Fruit fly (Drosophila melanogaster): ENCODE results near the gene CG34382.

The CG34382 gene

DNA sequence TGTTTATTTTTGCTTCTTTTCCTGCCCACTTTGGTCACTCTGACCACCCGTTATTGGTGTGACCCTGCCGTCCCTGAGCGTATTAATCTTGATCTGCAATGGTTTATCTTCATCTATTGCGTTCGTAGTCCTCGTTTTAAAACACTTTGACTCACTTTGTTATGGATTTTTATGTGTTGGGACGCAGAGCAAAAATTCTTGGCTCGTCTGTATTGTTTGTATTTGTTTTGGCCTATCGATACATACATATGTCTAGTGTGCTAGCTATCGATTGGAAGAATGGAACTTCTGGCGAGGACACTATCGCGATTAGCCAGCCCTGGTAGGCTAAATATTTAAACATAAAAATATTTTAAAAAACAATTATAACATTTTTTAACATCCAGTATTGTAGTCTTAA lies 19.2 kb upstream of the CG34382 start, which contains the start of gene CG10809 (continued):
- no peak; the same call in 1 of the 2 replicates for TF ChIP-seq CG10366 (GFP tag; IDR thresholded peaks at IDR 0.05)
- TF ChIP-seq tap (tag; optimal IDR thresholded peaks at IDR 0.05), result no peak
- TF ChIP-seq Side (GFP tag; optimal IDR thresholded peaks at IDR 0.05), result no peak
- no peak for TF ChIP-seq cad (GFP tag; optimal IDR thresholded peaks at IDR 0.05)
- TF ChIP-seq pros (GFP tag; optimal IDR thresholded peaks at IDR 0.05), result no peak
- no peak for TF ChIP-seq tgo (GFP tag; IDR thresholded peaks at IDR 0.05)
- no peak for TF ChIP-seq onecut (GFP tag; IDR thresholded peaks at IDR 0.05)
- TF ChIP-seq unc-4 (GFP tag; IDR thresholded peaks at IDR 0.05; ENCODE audit: partially characterized antibody), result peak; percentile 91
- no peak for TF ChIP-seq CG1602 (GFP tag; optimal IDR thresholded peaks at IDR 0.05)
- no peak for TF ChIP-seq CG1233 (GFP tag; optimal IDR thresholded peaks at IDR 0.05)
- TF ChIP-seq TFAM (GFP tag; optimal IDR thresholded peaks at IDR 0.05), result no peak
- no peak for TF ChIP-seq sqz (GFP tag; optimal IDR thresholded peaks at IDR 0.05)
- peak; percentile 16 for TF ChIP-seq CG13424 (tag; optimal IDR thresholded peaks at IDR 0.05)
- TF ChIP-seq E2f1 (GFP tag; IDR thresholded peaks at IDR 0.05), result no peak
- no peak for TF ChIP-seq CG17802 (tag; optimal IDR thresholded peaks at IDR 0.05)
- TF ChIP-seq yki (optimal IDR thresholded peaks at IDR 0.05), result no peak
- no peak for TF ChIP-seq CG3163 (GFP tag; optimal IDR thresholded peaks at IDR 0.05)
- no peak for TF ChIP-seq pnt (GFP tag; optimal IDR thresholded peaks at IDR 0.05)
- TF ChIP-seq Awh (GFP tag; IDR thresholded peaks at IDR 0.05), result no peak
- TF ChIP-seq amos (GFP tag; IDR thresholded peaks at IDR 0.05; ENCODE audit: partially characterized antibody), result peak; percentile 96
- TF ChIP-seq Ptx1 (GFP tag; IDR thresholded peaks at IDR 0.05), result peak; percentile 11; the same call in 1 of the 2 replicates
- peak; percentile 82 for TF ChIP-seq grn (GFP tag; optimal IDR thresholded peaks at IDR 0.05)
- peak; percentile 60 for TF ChIP-seq CG17186 (GFP tag; optimal IDR thresholded peaks at IDR 0.05)
- no peak for TF ChIP-seq gcm2 (GFP tag; optimal IDR thresholded peaks at IDR 0.05)
- peak; percentile 78 for TF ChIP-seq CG42726 (GFP tag; IDR thresholded peaks at IDR 0.05; ENCODE audit: partially characterized antibody)
- peak; percentile 86 for TF ChIP-seq Doc3 (GFP tag; IDR thresholded peaks at IDR 0.05; ENCODE audit: partially characterized antibody)
- peak in 1 of 2 experiments; percentile 27 for TF ChIP-seq bsh (GFP tag; optimal IDR thresholded peaks at IDR 0.05)
- no peak for TF ChIP-seq HLH3B (GFP tag; IDR thresholded peaks at IDR 0.05)
- peak; percentile 25 for TF ChIP-seq PHDP (tag; optimal IDR thresholded peaks at IDR 0.05)
- TF ChIP-seq CG6272 (GFP tag; IDR thresholded peaks at IDR 0.05), result no peak
- no peak for TF ChIP-seq Rx (GFP tag; IDR thresholded peaks at IDR 0.05)
- TF ChIP-seq Stat92E (GFP tag; optimal IDR thresholded peaks at IDR 0.05), result no peak
- TF ChIP-seq nau (GFP tag; optimal IDR thresholded peaks at IDR 0.05), result no peak
- no peak for TF ChIP-seq btn (GFP tag; optimal IDR thresholded peaks at IDR 0.05)
- no peak for TF ChIP-seq CG12236 (GFP tag; optimal IDR thresholded peaks at IDR 0.05)
- TF ChIP-seq gt (GFP tag; IDR thresholded peaks at IDR 0.05), result no peak
- no peak for TF ChIP-seq Fer1 (GFP tag; optimal IDR thresholded peaks at IDR 0.05)
- no peak for TF ChIP-seq Hr78 (GFP tag; optimal IDR thresholded peaks at IDR 0.05)
- TF ChIP-seq insv (GFP tag; optimal IDR thresholded peaks at IDR 0.05), result no peak
- no peak for TF ChIP-seq CG11696 (GFP tag; IDR thresholded peaks at IDR 0.05)
- no peak for TF ChIP-seq cato (GFP tag; optimal IDR thresholded peaks at IDR 0.05; ENCODE audit: borderline replicate concordance)
- no peak for TF ChIP-seq Nf-YB (GFP tag; optimal IDR thresholded peaks at IDR 0.05)
- TF ChIP-seq maf-S (GFP tag; optimal IDR thresholded peaks at IDR 0.05), result no peak
- TF ChIP-seq klu (GFP tag; IDR thresholded peaks at IDR 0.05), result no peak
- peak; percentile 29 for TF ChIP-seq tin (GFP tag; optimal IDR thresholded peaks at IDR 0.05)
- TF ChIP-seq caup (GFP tag; optimal IDR thresholded peaks at IDR 0.05; ENCODE audit: severe bottlenecking), result peak; percentile 27
- no peak for TF ChIP-seq sr (GFP tag; IDR thresholded peaks at IDR 0.05)
- no peak for TF ChIP-seq Fer2 (tag; optimal IDR thresholded peaks at IDR 0.05)
- TF ChIP-seq CG2678 (tag; optimal IDR thresholded peaks at IDR 0.05), result no peak
- TF ChIP-seq sens-2 (GFP tag; IDR thresholded peaks at IDR 0.05), result no peak
- TF ChIP-seq CG33213 (GFP tag; optimal IDR thresholded peaks at IDR 0.05), result no peak
